Fruit fly (Drosophila melanogaster): Measurements from ENCODE around the gene CG12016.

Gene CG12016

DNA sequence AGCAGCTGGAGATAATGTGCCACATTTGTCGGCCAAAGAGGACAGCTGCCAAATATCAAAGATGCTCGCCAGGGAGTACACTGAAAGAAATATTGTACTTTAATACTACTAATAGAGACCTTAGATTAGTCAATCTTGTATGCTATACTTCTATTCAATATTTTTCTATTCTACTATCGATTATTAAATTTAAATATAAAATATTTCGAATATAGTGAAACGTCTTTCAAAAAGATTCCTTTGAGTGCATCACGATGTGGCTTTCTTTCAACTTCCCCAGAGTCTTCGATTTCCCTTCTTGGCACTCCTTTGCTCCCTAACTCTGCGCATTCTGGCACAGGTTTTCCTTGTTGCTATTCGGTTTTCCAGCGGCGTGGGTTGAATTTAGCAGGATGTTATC is 34.5 kb upstream of the CG12016 start (continued):
- no peak for TF ChIP-seq CG11762 (GFP tag; optimal IDR thresholded peaks at IDR 0.05; ENCODE audit: insufficient read depth)
- TF ChIP-seq Smox (GFP tag; optimal IDR thresholded peaks at IDR 0.05): no peak
- no peak for TF ChIP-seq acj6 (GFP tag; optimal IDR thresholded peaks at IDR 0.05)
- no peak for TF ChIP-seq net (GFP tag; optimal IDR thresholded peaks at IDR 0.05)
- TF ChIP-seq Blimp-1 (GFP tag; optimal IDR thresholded peaks at IDR 0.05): no peak
- no peak for TF ChIP-seq topi (GFP tag; optimal IDR thresholded peaks at IDR 0.05)
- no peak for TF ChIP-seq CG10631 (GFP tag; optimal IDR thresholded peaks at IDR 0.05)
- no peak for TF ChIP-seq fkh (GFP tag; optimal IDR thresholded peaks at IDR 0.05)
- no peak for TF ChIP-seq Hr38 (GFP tag; optimal IDR thresholded peaks at IDR 0.05)
- TF ChIP-seq fd85E (GFP tag; optimal IDR thresholded peaks at IDR 0.05): no peak
- TF ChIP-seq Gug (GFP tag; IDR thresholded peaks at IDR 0.05): no peak
- no peak for TF ChIP-seq dsx (GFP tag; optimal IDR thresholded peaks at IDR 0.05; ENCODE audit: poor library complexity, severe bottlenecking)
- TF ChIP-seq fd59A (GFP tag; optimal IDR thresholded peaks at IDR 0.05): no peak
- peak; percentile 52 for TF ChIP-seq CG32006 (GFP tag; optimal IDR thresholded peaks at IDR 0.05)
- no peak for TF ChIP-seq CG9139 (GFP tag; optimal IDR thresholded peaks at IDR 0.05)
- TF ChIP-seq Eip78C (GFP tag): peak; percentile 69
- TF ChIP-seq CG34406 (GFP tag; optimal IDR thresholded peaks at IDR 0.05): no peak
- TF ChIP-seq OdsH (GFP tag; optimal IDR thresholded peaks at IDR 0.05): no peak
- no peak for TF ChIP-seq salr (GFP tag; optimal IDR thresholded peaks at IDR 0.05)
- TF ChIP-seq CG6792 (GFP tag; optimal IDR thresholded peaks at IDR 0.05): no peak
- TF ChIP-seq cyc (GFP tag; optimal IDR thresholded peaks at IDR 0.05): no peak
- no peak for TF ChIP-seq Eip93F (GFP tag; optimal IDR thresholded peaks at IDR 0.05)
- no peak for TF ChIP-seq Met (GFP tag; optimal IDR thresholded peaks at IDR 0.05)
- TF ChIP-seq lz (GFP tag; optimal IDR thresholded peaks at IDR 0.05): no peak
- 0 out of 3 replicates have a peak, but pooled peaks have one; percentile 26 for TF ChIP-seq eg (GFP tag; IDR thresholded peaks at IDR 0.05)
- no peak for TF ChIP-seq achi (GFP tag; optimal IDR thresholded peaks at IDR 0.05)
- TF ChIP-seq CG16779 (tag; optimal IDR thresholded peaks at IDR 0.05): no peak
- no peak for TF ChIP-seq CG1621 (tag; optimal IDR thresholded peaks at IDR 0.05)

DNA sequence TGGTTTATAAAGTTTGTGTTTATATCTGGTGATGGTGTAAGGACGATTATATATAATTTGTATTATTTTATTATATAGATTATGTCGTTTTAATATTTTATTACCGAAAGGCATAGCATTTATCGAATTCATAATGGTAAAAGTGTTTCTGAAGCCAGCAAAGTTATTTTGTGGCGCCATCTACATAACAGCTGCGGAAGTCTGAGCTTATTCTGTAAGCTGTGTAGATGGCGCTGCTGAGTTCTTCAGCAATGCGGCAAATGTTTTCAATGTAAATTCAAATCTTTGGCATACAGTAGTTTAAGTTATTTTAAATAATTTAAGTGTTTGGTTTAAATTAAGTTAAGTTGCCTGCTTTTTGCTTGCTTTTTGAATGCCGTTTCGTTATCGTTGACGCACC is 30.9 kb upstream of the CG12016 start:
- no peak for TF ChIP-seq Gug (GFP tag; IDR thresholded peaks at IDR 0.05)
- TF ChIP-seq CG16779 (tag; optimal IDR thresholded peaks at IDR 0.05): no peak
- no peak for TF ChIP-seq CG6163 (GFP tag; IDR thresholded peaks at IDR 0.05)
- TF ChIP-seq CG6276 (GFP tag; optimal IDR thresholded peaks at IDR 0.05): no peak
- TF ChIP-seq vri (GFP tag; optimal IDR thresholded peaks at IDR 0.05): no peak
- peak; percentile 28 for TF ChIP-seq CG3919 (GFP tag; optimal IDR thresholded peaks at IDR 0.05)
- no peak for TF ChIP-seq achi (GFP tag; optimal IDR thresholded peaks at IDR 0.05)
- TF ChIP-seq cyc (GFP tag; optimal IDR thresholded peaks at IDR 0.05): peak; percentile 24
- TF ChIP-seq CG8119 (GFP tag; IDR thresholded peaks at IDR 0.05): no peak
- peak; percentile 5 for TF ChIP-seq svp (GFP tag)
- no peak for TF ChIP-seq CG6808 (GFP tag; optimal IDR thresholded peaks at IDR 0.05)
- no peak for TF ChIP-seq topi (GFP tag; optimal IDR thresholded peaks at IDR 0.05)
- peak; percentile 48 for TF ChIP-seq Eip78C (GFP tag)
- no peak for TF ChIP-seq CG7368 (GFP tag; optimal IDR thresholded peaks at IDR 0.05)
- TF ChIP-seq lz (GFP tag; optimal IDR thresholded peaks at IDR 0.05): no peak
- TF ChIP-seq dsx (GFP tag; optimal IDR thresholded peaks at IDR 0.05; ENCODE audit: poor library complexity, severe bottlenecking): no peak

DNA sequence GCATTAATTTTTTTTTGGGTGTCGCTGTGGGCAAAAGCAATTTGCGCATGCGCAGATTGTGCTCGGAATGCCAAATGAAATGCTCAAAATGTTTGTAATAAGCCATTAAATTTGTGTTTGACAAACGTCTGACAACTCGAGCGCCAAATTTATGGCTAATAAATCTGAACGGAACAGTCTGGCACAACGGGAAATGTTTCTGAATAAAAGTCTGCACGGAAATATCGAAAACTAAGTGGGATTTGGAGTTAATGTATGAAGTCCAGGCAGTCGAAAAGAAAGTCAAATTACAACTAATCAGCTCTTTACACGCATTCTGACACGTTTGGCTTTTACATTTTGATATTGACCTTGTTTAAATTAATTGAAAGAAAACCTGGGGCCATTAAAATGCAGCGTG is 28.2 kb upstream of the CG12016 start, which contains the start of gene CG12009:
TSS of gene CG12009 (plus strand) at position 301 of the 400 bp plus-strand sequence.
- no peak for TF ChIP-seq pdm3 (GFP tag; optimal IDR thresholded peaks at IDR 0.05)
- no peak for TF ChIP-seq Sox15 (GFP tag; optimal IDR thresholded peaks at IDR 0.05)
- no peak for TF ChIP-seq dsx (GFP tag; optimal IDR thresholded peaks at IDR 0.05; ENCODE audit: poor library complexity, severe bottlenecking)
- no peak for TF ChIP-seq fkh (GFP tag; optimal IDR thresholded peaks at IDR 0.05)
- TF ChIP-seq CG3919 (GFP tag; optimal IDR thresholded peaks at IDR 0.05): no peak
- TF ChIP-seq CG6854 (GFP tag; optimal IDR thresholded peaks at IDR 0.05): no peak
- no peak for TF ChIP-seq lz (GFP tag; optimal IDR thresholded peaks at IDR 0.05)
- no peak for TF ChIP-seq CG3032 (tag; optimal IDR thresholded peaks at IDR 0.05)
- TF ChIP-seq Ets21C (GFP tag; optimal IDR thresholded peaks at IDR 0.05): no peak
- TF ChIP-seq Eip75B (GFP tag; optimal IDR thresholded peaks at IDR 0.05): no peak
- TF ChIP-seq Hr39 (GFP tag; optimal IDR thresholded peaks at IDR 0.05): no peak
- no peak for TF ChIP-seq fd59A (GFP tag; optimal IDR thresholded peaks at IDR 0.05)
- no peak for TF ChIP-seq Hr38 (GFP tag; optimal IDR thresholded peaks at IDR 0.05)
- TF ChIP-seq CG1621 (tag; optimal IDR thresholded peaks at IDR 0.05): no peak
- no peak for TF ChIP-seq CG4318 (GFP tag; optimal IDR thresholded peaks at IDR 0.05)
- TF ChIP-seq Lpt (GFP tag; optimal IDR thresholded peaks at IDR 0.05): no peak
- no peak for TF ChIP-seq topi (GFP tag; optimal IDR thresholded peaks at IDR 0.05)
- no peak for TF ChIP-seq CG15336 (GFP tag; IDR thresholded peaks at IDR 0.05)
- TF ChIP-seq achi (GFP tag; optimal IDR thresholded peaks at IDR 0.05): no peak

All from whole organism, prepupa.